Worm (Caenorhabditis elegans): ENCODE measurements around the gene kin-9.

kin-9 gene

DNA sequence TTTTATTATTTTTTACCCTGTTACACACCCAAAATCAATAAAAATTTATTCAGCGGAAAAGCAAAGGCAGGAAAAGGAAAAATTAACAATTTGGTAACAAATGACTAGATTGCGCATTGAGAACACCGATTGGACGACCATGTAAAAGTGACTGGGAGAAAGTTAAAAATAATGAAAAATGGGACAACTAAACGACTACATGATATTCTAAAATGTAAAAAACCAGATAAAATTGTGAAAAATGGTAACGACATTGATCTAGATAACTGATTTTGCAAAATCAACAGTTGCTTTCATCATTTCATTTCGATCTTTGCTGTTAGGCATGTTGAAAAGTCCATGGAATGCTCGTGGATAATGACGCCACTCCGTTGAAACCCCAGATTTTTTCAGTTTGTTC is 27.3 kb downstream of the kin-9 start:
- TF ChIP-seq dmd-4 (tag; optimal IDR thresholded peaks at IDR 0.05; ENCODE audit: borderline replicate concordance): no peak
- TF ChIP-seq ceh-19 (GFP tag; optimal IDR thresholded peaks at IDR 0.05): no peak
- no peak for TF ChIP-seq unc-42 (tag; optimal IDR thresholded peaks at IDR 0.05)
- TF ChIP-seq fax-1 (tag; optimal IDR thresholded peaks at IDR 0.05): no peak
- TF ChIP-seq fkh-6 (tag; optimal IDR thresholded peaks at IDR 0.05): no peak
- no peak for TF ChIP-seq sdc-2 (tag; optimal IDR thresholded peaks at IDR 0.05)
- TF ChIP-seq rnt-1 (tag; optimal IDR thresholded peaks at IDR 0.05): no peak
- no peak for TF ChIP-seq odd-2 (tag; optimal IDR thresholded peaks at IDR 0.05)
- TF ChIP-seq C38D4.7 (GFP tag; optimal IDR thresholded peaks at IDR 0.05): no peak
- TF ChIP-seq gmeb-2 (tag; optimal IDR thresholded peaks at IDR 0.05): no peak
- no peak for TF ChIP-seq che-1 (tag; optimal IDR thresholded peaks at IDR 0.05)
- no peak for TF ChIP-seq ceh-45 (GFP tag; IDR thresholded peaks at IDR 0.05)
- TF ChIP-seq syd-9 (tag; optimal IDR thresholded peaks at IDR 0.05): no peak
- no peak for TF ChIP-seq pha-4 (tag; optimal IDR thresholded peaks at IDR 0.05)
- no peak for TF ChIP-seq elt-2 (tag; optimal IDR thresholded peaks at IDR 0.05)
- no peak for TF ChIP-seq sox-2 (GFP tag; IDR thresholded peaks at IDR 0.05)
- no peak for TF ChIP-seq mec-3 (tag; optimal IDR thresholded peaks at IDR 0.05; ENCODE audit: borderline replicate concordance)
- TF ChIP-seq hlh-30 (tag; optimal IDR thresholded peaks at IDR 0.05; ENCODE audit: insufficient read depth): no peak
- TF ChIP-seq ceh-24 (tag; optimal IDR thresholded peaks at IDR 0.05): no peak
- no peak for TF ChIP-seq pax-1 (tag; optimal IDR thresholded peaks at IDR 0.05)

DNA sequence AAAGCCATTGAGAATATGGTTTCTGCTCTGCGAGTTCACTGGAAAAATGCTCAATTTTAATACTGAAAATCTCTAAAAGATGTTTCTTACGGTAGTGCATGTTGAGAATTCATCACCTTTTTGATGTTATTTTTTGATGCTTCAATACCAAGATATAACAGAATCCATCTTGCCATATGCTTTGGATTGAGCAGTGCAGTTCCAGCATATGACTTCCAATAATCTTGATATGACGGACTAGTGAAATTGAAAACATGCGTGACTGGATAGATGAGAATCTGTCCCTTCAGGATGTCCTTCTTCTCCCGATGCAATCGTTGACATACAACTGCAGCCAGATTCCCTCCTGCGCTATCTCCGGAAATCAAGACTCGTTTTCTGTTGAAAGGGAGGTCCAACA is 28.5 kb downstream of the kin-9 start:
- no peak for TF ChIP-seq ceh-34 (tag; optimal IDR thresholded peaks at IDR 0.05)
- TF ChIP-seq ceh-9 (tag; optimal IDR thresholded peaks at IDR 0.05): no peak
- TF ChIP-seq rnt-1 (tag; optimal IDR thresholded peaks at IDR 0.05): no peak

DNA sequence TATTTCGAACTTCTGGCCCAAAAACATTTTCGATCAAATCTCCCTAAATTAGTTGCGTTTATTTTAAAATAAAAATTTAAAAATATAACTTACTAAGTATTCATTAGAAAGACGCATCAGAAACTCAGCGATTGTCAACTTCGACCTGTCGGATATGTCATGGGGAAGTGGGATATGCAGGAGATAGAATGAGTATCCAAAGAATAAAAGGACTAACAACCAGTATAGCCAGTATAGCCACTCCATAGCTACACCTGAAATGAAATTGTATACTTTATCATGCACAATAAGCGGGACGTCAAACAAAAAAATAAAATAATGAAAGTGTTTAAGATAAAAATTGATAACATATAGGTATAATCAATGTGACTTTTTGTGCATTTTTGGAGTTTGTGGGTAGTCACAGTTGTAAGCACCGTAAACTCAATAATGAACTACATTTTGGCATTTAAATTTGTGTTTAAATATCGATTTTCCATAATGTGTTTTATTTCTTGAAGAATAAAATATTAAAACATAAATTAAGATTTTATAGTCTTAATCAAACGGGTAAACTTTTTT is 30.7 kb downstream of the kin-9 start, which contains the start of gene F16F9.4:
TSS of gene F16F9.4 (minus strand) at position 276 of the 561 bp plus-strand sequence.
- TF ChIP-seq ama-1 (optimal IDR thresholded peaks at IDR 0.05) (no peak), ceh-19 (GFP tag; optimal IDR thresholded peaks at IDR 0.05) (no peak), hlh-6 (tag; optimal IDR thresholded peaks at IDR 0.05) (no peak), hlh-15 (tag; optimal IDR thresholded peaks at IDR 0.05) (no peak), ceh-45 (GFP tag; IDR thresholded peaks at IDR 0.05) (no peak), ceh-18 (tag; optimal IDR thresholded peaks at IDR 0.05) (no peak), fax-1 (tag; optimal IDR thresholded peaks at IDR 0.05) (no peak), ceh-48 (tag; optimal IDR thresholded peaks at IDR 0.05) (no peak), odd-2 (tag; optimal IDR thresholded peaks at IDR 0.05) (no peak), pha-4 (tag; optimal IDR thresholded peaks at IDR 0.05) (no peak), pag-3 (tag; optimal IDR thresholded peaks at IDR 0.05; ENCODE audit: borderline replicate concordance) (no peak), tbx-7 (tag; optimal IDR thresholded peaks at IDR 0.05) (no peak), zip-5 (tag; optimal IDR thresholded peaks at IDR 0.05) (no peak)

DNA sequence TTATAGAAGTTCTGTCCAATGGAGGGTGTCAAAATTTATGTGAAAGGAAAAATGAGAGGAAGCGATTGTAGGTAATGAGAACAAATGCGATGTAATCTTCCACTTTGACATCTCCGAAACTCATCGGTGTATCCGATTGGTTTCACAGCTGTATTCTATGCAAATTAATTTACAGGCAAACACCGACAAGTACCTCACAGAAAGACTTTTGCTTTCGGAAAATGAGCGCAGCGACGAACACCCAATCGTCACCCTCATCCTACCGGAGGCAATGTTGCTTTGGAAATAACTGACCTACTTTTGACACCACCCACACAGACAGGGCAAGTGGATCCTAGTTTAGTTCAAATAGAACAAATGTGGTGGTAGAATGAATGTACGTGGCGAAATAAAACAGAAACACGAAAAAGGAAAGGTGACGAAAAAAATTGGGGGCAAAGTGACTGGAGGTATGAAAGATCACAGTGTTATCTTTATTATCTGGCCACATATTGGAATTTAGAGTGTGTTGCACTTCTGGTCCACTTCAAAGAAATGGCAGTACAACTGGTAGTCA is 31.5 kb downstream of the kin-9 start:
- TF ChIP-seq ceh-30 (tag; optimal IDR thresholded peaks at IDR 0.05) (no peak), pax-1 (tag; optimal IDR thresholded peaks at IDR 0.05) (no peak), fkh-10 (GFP tag; optimal IDR thresholded peaks at IDR 0.05) (no peak), ttx-3 (tag; optimal IDR thresholded peaks at IDR 0.05) (no peak), ceh-22 (tag; optimal IDR thresholded peaks at IDR 0.05) (no peak), ceh-6 (GFP tag; optimal IDR thresholded peaks at IDR 0.05) (no peak), dve-1 (tag; optimal IDR thresholded peaks at IDR 0.05) (no peak), rnt-1 (tag; optimal IDR thresholded peaks at IDR 0.05) (no peak), fax-1 (tag; optimal IDR thresholded peaks at IDR 0.05) (no peak), hlh-15 (tag; optimal IDR thresholded peaks at IDR 0.05) (no peak), hlh-6 (tag; optimal IDR thresholded peaks at IDR 0.05) (no peak), C38D4.7 (GFP tag; optimal IDR thresholded peaks at IDR 0.05) (no peak), pros-1 (tag; optimal IDR thresholded peaks at IDR 0.05) (no peak), odd-2 (tag; optimal IDR thresholded peaks at IDR 0.05) (no peak), K02D7.2 (tag; optimal IDR thresholded peaks at IDR 0.05) (no peak), ceh-9 (tag; optimal IDR thresholded peaks at IDR 0.05) (no peak), pqm-1 (tag; optimal IDR thresholded peaks at IDR 0.05) (no peak)

Measured in whole organism, late embryonic.